Worm (Caenorhabditis elegans) whole organism, L4 larva: Measurements from ENCODE around the gene algn-3.

Source experiments
- ama-1 ChIP-seq: fragments of 150-350 bp; optimal IDR thresholded peaks from 2 replicates; lab custom pipeline; 2014; ENCODE audit warnings: inconsistent platforms, mixed read lengths
- ceh-32 ChIP-seq: sonication (generic microtip); optimal IDR thresholded peaks from 2 replicates; lab custom pipeline; 2016; ENCODE audit warnings: mild to moderate bottlenecking, missing genetic modification characterization, missing compliant biosample characterization; ENCODE audit not compliant: poor library complexity
- nhr-42 ChIP-seq: fragments of 200-800 bp; sonication (Bioruptor generic); IDR thresholded peaks from 2 replicates; pipeline ENCODE4 v1.3.6; 2022; ENCODE audit warnings: missing genetic modification characterization, missing compliant biosample characterization
- nhr-76 ChIP-seq: fragments of 150-350 bp; optimal IDR thresholded peaks from 2 replicates; lab custom pipeline; 2014; ENCODE audit warnings: missing biosample characterization, missing genetic modification characterization
- pha-4 ChIP-seq, 2 experiments: fragments of 150-350 bp in 1 of 2; fragments of 200-800 bp in 1 of 2; sonication (Bioruptor generic) in 1 of 2; IDR thresholded peaks in 1 of 2; optimal IDR thresholded peaks in 1 of 2; 2 replicates each; pipeline versions ENCODE4 v1.3.6 to Lab custom; 2014 to 2022; ENCODE audit warnings: missing genetic modification characterization in 2 of 2, missing genetic modification reagents in 2 of 2, missing biosample characterization in 1 of 2, missing compliant biosample characterization in 1 of 2
- zip-11 ChIP-seq: fragments of 200-800 bp; sonication (Bioruptor generic); IDR thresholded peaks from 2 replicates; pipeline ENCODE4 v1.3.6; 2022; ENCODE audit warnings: missing genetic modification characterization, missing compliant biosample characterization
- zip-2 ChIP-seq: fragments of 150-350 bp; optimal IDR thresholded peaks from 2 replicates; lab custom pipeline; 2014; ENCODE audit warnings: missing biosample characterization, missing genetic modification characterization

ce11 chrII:14098348-14098747 is 34.3 kb downstream of the algn-3 start:
- TF ChIP-seq nhr-76, result no peak
- TF ChIP-seq zip-2 (tag; lab: Kevin White, UChicago), result no peak
- no peak for TF ChIP-seq pha-4 (GFP tag; IDR thresholded peaks at IDR 0.05; lab: Robert Waterston, UW)
- TF ChIP-seq pha-4 (tag; optimal IDR thresholded peaks at IDR 0.05; lab: Kevin White, UChicago), result no peak
- no peak for TF ChIP-seq ceh-32 (tag; lab: Kevin White, UChicago)
- TF ChIP-seq nhr-42 (GFP tag; lab: Robert Waterston, UW), result no peak
- no peak for TF ChIP-seq ama-1 (lab: Kevin White, UChicago)
- no peak for TF ChIP-seq zip-11
